Fruit fly (Drosophila melanogaster): ENCODE measurements around the gene CG42594.

CG42594 gene

dm6 chrX:4918228-4919022 is 77.8 kb downstream of the CG42594 start, which contains the start of the genes CG4041 and Hgsnat (continued):
- TF ChIP-seq CG16813 (GFP tag; IDR thresholded peaks at IDR 0.05; ENCODE audit: partially characterized antibody), result 0 out of 3 replicates have a peak, but pooled peaks have one; percentile 6
- TF ChIP-seq Sry-δ (GFP tag; optimal IDR thresholded peaks at IDR 0.05), result peak; percentile 38
- no peak for TF ChIP-seq CG17568 (GFP tag; optimal IDR thresholded peaks at IDR 0.05)
- peak; percentile 50; the same call in 1 of the 3 replicates for TF ChIP-seq CG17361 (GFP tag; IDR thresholded peaks at IDR 0.05)
- no peak for TF ChIP-seq Bgb (GFP tag; IDR thresholded peaks at IDR 0.05; ENCODE audit: partially characterized antibody)
- TF ChIP-seq ranshi (GFP tag; IDR thresholded peaks at IDR 0.05), result no peak
- no peak for TF ChIP-seq lola (GFP tag; optimal IDR thresholded peaks at IDR 0.05)
- no peak for TF ChIP-seq her (GFP tag; optimal IDR thresholded peaks at IDR 0.05)
- peak; percentile 65 for TF ChIP-seq scrt (GFP tag; optimal IDR thresholded peaks at IDR 0.05)
- TF ChIP-seq dysf (GFP tag; IDR thresholded peaks at IDR 0.05), result no peak
- no peak for TF ChIP-seq chn (GFP tag; optimal IDR thresholded peaks at IDR 0.05)
- TF ChIP-seq crc (GFP tag; optimal IDR thresholded peaks at IDR 0.05), result no peak
- no peak for TF ChIP-seq CG10431 (GFP tag; optimal IDR thresholded peaks at IDR 0.05)
- TF ChIP-seq ash1 (GFP tag; optimal IDR thresholded peaks at IDR 0.05), result no peak
- no peak for TF ChIP-seq HLH4C (GFP tag; IDR thresholded peaks at IDR 0.05; ENCODE audit: partially characterized antibody)
- TF ChIP-seq caup (GFP tag; optimal IDR thresholded peaks at IDR 0.05; ENCODE audit: severe bottlenecking), result peak; percentile 5
- TF ChIP-seq Ets97D (GFP tag; optimal IDR thresholded peaks at IDR 0.05), result peak; percentile 46
- TF ChIP-seq hbn (GFP tag; IDR thresholded peaks at IDR 0.05; ENCODE audit: partially characterized antibody), result no peak
- no peak for TF ChIP-seq rib (GFP tag; IDR thresholded peaks at IDR 0.05)
- TF ChIP-seq sr (GFP tag; IDR thresholded peaks at IDR 0.05), result no peak
- no peak for TF ChIP-seq Sox100B (GFP tag; optimal IDR thresholded peaks at IDR 0.05)
- no peak for TF ChIP-seq CG33557 (GFP tag; optimal IDR thresholded peaks at IDR 0.05)
- TF ChIP-seq CG7556 (GFP tag; optimal IDR thresholded peaks at IDR 0.05), result peak; percentile 16
- no peak for TF ChIP-seq CG8478 (optimal IDR thresholded peaks at IDR 0.05)
- TF ChIP-seq CG6854 (GFP tag; optimal IDR thresholded peaks at IDR 0.05), result no peak
- TF ChIP-seq seq (GFP tag; IDR thresholded peaks at IDR 0.05), result no peak
- TF ChIP-seq CG10979 (tag; optimal IDR thresholded peaks at IDR 0.05), result no peak
- TF ChIP-seq CG7987 (GFP tag; optimal IDR thresholded peaks at IDR 0.05), result no peak
- TF ChIP-seq CG17829 (tag; optimal IDR thresholded peaks at IDR 0.05), result no peak
- TF ChIP-seq CG2202 (tag; optimal IDR thresholded peaks at IDR 0.05), result no peak
- TF ChIP-seq trem (tag; optimal IDR thresholded peaks at IDR 0.05), result peak; percentile 45
- no peak for TF ChIP-seq cwo (GFP tag; optimal IDR thresholded peaks at IDR 0.05)
- no peak for TF ChIP-seq CG34376 (GFP tag; optimal IDR thresholded peaks at IDR 0.05)
- TF ChIP-seq pzg (GFP tag; optimal IDR thresholded peaks at IDR 0.05), result peak; percentile 50
- no peak for TF ChIP-seq tup (GFP tag; optimal IDR thresholded peaks at IDR 0.05)
- no peak for TF ChIP-seq Ravus (GFP tag; IDR thresholded peaks at IDR 0.05)
- no peak for TF ChIP-seq CG10321 (GFP tag; IDR thresholded peaks at IDR 0.05)
- TF ChIP-seq CG9609 (GFP tag; optimal IDR thresholded peaks at IDR 0.05), result no peak
- TF ChIP-seq Mes4 (GFP tag; optimal IDR thresholded peaks at IDR 0.05), result no peak
- no peak for TF ChIP-seq Hey (tag; optimal IDR thresholded peaks at IDR 0.05)
- peak; percentile 33 for TF ChIP-seq CG14710 (tag; optimal IDR thresholded peaks at IDR 0.05)
- peak; percentile 67 for TF ChIP-seq MBD-R2 (GFP tag; IDR thresholded peaks at IDR 0.05)
- TF ChIP-seq ci (GFP tag; IDR thresholded peaks at IDR 0.05), result no peak
- TF ChIP-seq nerfin-2 (GFP tag; IDR thresholded peaks at IDR 0.05; ENCODE audit: partially characterized antibody), result no peak
- no peak for TF ChIP-seq gce (GFP tag; IDR thresholded peaks at IDR 0.05)
- TF ChIP-seq Max (GFP tag; optimal IDR thresholded peaks at IDR 0.05), result peak; percentile 31
- no peak for TF ChIP-seq maf-S (GFP tag; optimal IDR thresholded peaks at IDR 0.05)
- no peak for TF ChIP-seq CG16779 (GFP tag; IDR thresholded peaks at IDR 0.05)
- TF ChIP-seq CG17612 (GFP tag; IDR thresholded peaks at IDR 0.05), result no peak

All from whole organism, embryonic.